Worm (Caenorhabditis elegans): ENCODE results near the gene hlb-1.

Gene hlb-1

DNA sequence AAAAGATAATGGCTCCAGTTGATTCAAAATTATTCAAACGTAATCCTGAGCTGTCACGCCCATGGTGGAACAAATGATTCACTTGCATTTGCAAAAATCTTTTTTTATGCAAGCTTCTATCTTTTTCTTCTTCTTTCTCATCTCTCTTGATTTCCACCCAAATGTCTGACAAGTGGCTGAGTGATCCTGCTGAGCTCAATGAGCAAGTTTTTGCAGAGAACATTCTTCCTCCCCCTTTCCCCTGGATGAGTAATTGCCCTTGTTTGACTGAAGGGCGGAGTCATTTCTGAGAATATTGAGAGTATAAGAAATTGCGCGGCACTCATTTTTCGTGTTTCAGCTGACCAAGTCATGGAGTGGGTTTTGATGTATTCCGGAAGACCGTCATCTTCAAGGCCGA, 41.3 kb downstream of the hlb-1 start, which contains the start of gene M03B6.1:
TSS of gene M03B6.1 (plus strand) at position 334 of the 400 bp plus-strand sequence.
- no peak for TF ChIP-seq unc-3 (GFP tag; conservative IDR thresholded peaks at IDR 0.05)
- TF ChIP-seq unc-3 (tag; optimal IDR thresholded peaks at IDR 0.05): no peak
- no peak for TF ChIP-seq hlh-8 (tag; optimal IDR thresholded peaks at IDR 0.05)
- no peak for TF ChIP-seq ref-2 (tag; optimal IDR thresholded peaks at IDR 0.05)
- no peak for TF ChIP-seq ceh-14 (tag; optimal IDR thresholded peaks at IDR 0.05)
- TF ChIP-seq dve-1 (tag; optimal IDR thresholded peaks at IDR 0.05): no peak
- TF ChIP-seq hlh-6 (tag; optimal IDR thresholded peaks at IDR 0.05): no peak
- no peak for TF ChIP-seq K09A11.1 (tag; optimal IDR thresholded peaks at IDR 0.05; ENCODE audit: insufficient read depth)
- TF ChIP-seq Y22D7AL.16 (tag; optimal IDR thresholded peaks at IDR 0.05): no peak
- TF ChIP-seq ceh-22 (tag; optimal IDR thresholded peaks at IDR 0.05): no peak
- no peak for TF ChIP-seq F13H6.1 (tag; optimal IDR thresholded peaks at IDR 0.05)
- no peak for TF ChIP-seq syd-9 (tag; optimal IDR thresholded peaks at IDR 0.05)
- TF ChIP-seq pha-4 (tag; optimal IDR thresholded peaks at IDR 0.05): no peak
- TF ChIP-seq ceh-9 (tag; optimal IDR thresholded peaks at IDR 0.05): no peak
- TF ChIP-seq C08G9.2 (tag; optimal IDR thresholded peaks at IDR 0.05): no peak
- TF ChIP-seq pax-1 (tag; optimal IDR thresholded peaks at IDR 0.05): no peak
- TF ChIP-seq nhr-11 (tag; optimal IDR thresholded peaks at IDR 0.05): no peak
- TF ChIP-seq tbx-2 (tag; optimal IDR thresholded peaks at IDR 0.05): no peak
- TF ChIP-seq fkh-6 (tag; optimal IDR thresholded peaks at IDR 0.05): no peak
- TF ChIP-seq fax-1 (tag; optimal IDR thresholded peaks at IDR 0.05): no peak

DNA sequence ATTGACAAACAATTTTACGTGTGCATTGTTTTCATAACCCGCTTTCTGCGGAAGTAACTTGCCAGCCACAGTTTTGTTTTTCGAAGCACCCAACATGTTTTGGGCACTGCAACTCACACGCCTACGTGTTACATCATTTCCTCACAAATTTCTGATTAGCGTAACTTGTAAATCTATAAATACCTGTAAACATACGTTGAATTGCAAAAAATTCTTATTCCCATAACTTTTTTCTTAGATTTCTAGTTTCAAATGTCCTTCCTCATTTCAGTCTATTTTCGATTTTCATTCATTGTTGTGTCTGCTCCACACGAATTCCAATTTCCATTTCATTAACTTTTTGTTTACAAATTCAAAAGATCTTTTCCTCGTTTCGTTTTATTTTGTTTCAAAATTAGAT, 42.2 kb downstream of the hlb-1 start:
- TF ChIP-seq hlh-15 (tag; optimal IDR thresholded peaks at IDR 0.05) (no peak), rnt-1 (tag; optimal IDR thresholded peaks at IDR 0.05) (no peak), che-1 (tag; optimal IDR thresholded peaks at IDR 0.05) (no peak), pqm-1 (tag; optimal IDR thresholded peaks at IDR 0.05) (no peak)

DNA sequence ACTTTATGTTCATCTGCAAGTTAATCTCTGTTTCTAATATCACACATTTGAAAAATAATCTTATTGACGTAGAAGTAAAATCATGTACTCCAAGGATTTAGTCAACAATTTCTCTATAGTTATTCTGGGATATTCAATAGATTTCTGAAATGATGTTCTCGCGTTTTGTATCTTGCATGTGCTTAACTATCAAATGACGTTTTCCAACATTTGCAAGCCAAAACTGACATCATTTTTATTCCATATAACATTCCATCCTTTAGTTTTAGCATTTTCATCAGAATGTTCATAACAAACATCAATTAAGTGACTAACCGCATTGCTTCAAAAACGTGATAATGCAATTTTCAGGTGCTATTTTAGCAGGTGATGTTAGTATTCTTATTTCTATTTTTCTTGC, 44.5 kb downstream of the hlb-1 start:
- TF ChIP-seq npax-4 (tag; optimal IDR thresholded peaks at IDR 0.05): no peak
- no peak for TF ChIP-seq C38D4.7 (GFP tag; optimal IDR thresholded peaks at IDR 0.05)
- TF ChIP-seq ceh-6 (GFP tag; optimal IDR thresholded peaks at IDR 0.05): no peak
- no peak for TF ChIP-seq nfya-1 (tag; optimal IDR thresholded peaks at IDR 0.05)
- TF ChIP-seq ceh-22 (tag; optimal IDR thresholded peaks at IDR 0.05): no peak
- no peak for TF ChIP-seq elt-4 (tag; optimal IDR thresholded peaks at IDR 0.05)
- TF ChIP-seq tbx-7 (tag; optimal IDR thresholded peaks at IDR 0.05): no peak
- TF ChIP-seq sdc-2 (tag; optimal IDR thresholded peaks at IDR 0.05): no peak

DNA sequence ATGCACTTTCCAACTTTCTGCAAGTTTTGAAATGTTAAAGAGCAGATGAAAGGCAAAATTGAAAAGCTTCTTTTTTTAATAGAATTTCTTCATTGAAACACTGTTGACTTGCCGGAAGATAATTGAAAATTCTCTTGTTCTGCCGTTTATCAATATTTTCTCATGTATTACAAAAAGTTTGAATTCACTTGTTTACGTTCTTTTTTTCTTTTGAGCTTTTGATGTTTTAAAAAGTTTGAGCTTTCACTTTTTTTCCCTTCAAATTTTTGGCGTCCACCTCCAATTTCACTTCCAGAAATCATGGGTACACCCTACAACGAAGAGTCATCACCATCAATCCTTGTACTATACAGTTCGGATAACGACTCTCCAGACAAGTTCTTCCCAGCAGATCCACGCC, 48.4 kb downstream of the hlb-1 start, which contains the start of gene F19D8.2:
TSS of gene F19D8.2 (plus strand) at position 301 of the 400 bp plus-strand sequence.
- TF ChIP-seq mec-3 (tag; optimal IDR thresholded peaks at IDR 0.05; ENCODE audit: borderline replicate concordance): no peak
- no peak for TF ChIP-seq ceh-6 (GFP tag; optimal IDR thresholded peaks at IDR 0.05)
- no peak for TF ChIP-seq nhr-11 (tag; optimal IDR thresholded peaks at IDR 0.05)
- TF ChIP-seq odd-2 (tag; optimal IDR thresholded peaks at IDR 0.05): no peak
- TF ChIP-seq pha-4 (tag; optimal IDR thresholded peaks at IDR 0.05): no peak
- TF ChIP-seq unc-55 (GFP tag; optimal IDR thresholded peaks at IDR 0.05): no peak
- no peak for TF ChIP-seq ztf-16 (tag; optimal IDR thresholded peaks at IDR 0.05)
- TF ChIP-seq C38D4.7 (GFP tag; optimal IDR thresholded peaks at IDR 0.05): no peak
- TF ChIP-seq ceh-48 (tag; optimal IDR thresholded peaks at IDR 0.05): no peak
- TF ChIP-seq ttx-3 (tag; optimal IDR thresholded peaks at IDR 0.05): no peak
- no peak for TF ChIP-seq ref-2 (tag; optimal IDR thresholded peaks at IDR 0.05)
- no peak for TF ChIP-seq ceh-22 (tag; optimal IDR thresholded peaks at IDR 0.05)
- no peak for TF ChIP-seq npax-4 (tag; optimal IDR thresholded peaks at IDR 0.05)
- TF ChIP-seq ceh-9 (tag; optimal IDR thresholded peaks at IDR 0.05): no peak
- no peak for TF ChIP-seq pqm-1 (tag; optimal IDR thresholded peaks at IDR 0.05)
- TF ChIP-seq hlh-15 (tag; optimal IDR thresholded peaks at IDR 0.05): no peak
- no peak for TF ChIP-seq che-1 (tag; optimal IDR thresholded peaks at IDR 0.05)
- no peak for TF ChIP-seq syd-9 (tag; optimal IDR thresholded peaks at IDR 0.05)
